Worm (Caenorhabditis elegans) whole organism, late embryonic: ENCODE data around the gene lgc-23.
A peak's percentile ranks its signal among the peaks of the same experiment; 100 is the strongest.

Experiments
- C08G9.2 ChIP-seq: sonication (generic microtip); optimal IDR thresholded peaks from 2 replicates; lab custom pipeline; 2016; ENCODE audit warnings: mild to moderate bottlenecking, missing genetic modification characterization, moderate library complexity, missing compliant biosample characterization
- F13H6.1 ChIP-seq: sonication (generic microtip); optimal IDR thresholded peaks from 2 replicates; lab custom pipeline; 2016; ENCODE audit warnings: missing genetic modification characterization, missing compliant biosample characterization
- K02D7.2 ChIP-seq: sonication (generic microtip); optimal IDR thresholded peaks from 2 replicates; lab custom pipeline; 2017; ENCODE audit warnings: mild to moderate bottlenecking, missing genetic modification characterization, missing compliant biosample characterization
- K09A11.1 ChIP-seq: sonication (generic microtip); optimal IDR thresholded peaks from 2 replicates; lab custom pipeline; 2017; ENCODE audit warnings: antibody characterized with exemption, mild to moderate bottlenecking, missing genetic modification characterization, missing compliant biosample characterization; ENCODE audit not compliant: insufficient read depth
- ahr-1 ChIP-seq: sonication (generic microtip); optimal IDR thresholded peaks from 2 replicates; lab custom pipeline; 2016; ENCODE audit warnings: missing genetic modification characterization, missing compliant biosample characterization
- ceh-14 ChIP-seq: sonication (generic microtip); optimal IDR thresholded peaks from 2 replicates; lab custom pipeline; 2016; ENCODE audit warnings: missing genotype, missing genetic modification characterization, missing compliant biosample characterization
- ceh-18 ChIP-seq: sonication (generic microtip); optimal IDR thresholded peaks from 2 replicates; lab custom pipeline; 2016; ENCODE audit warnings: missing genetic modification characterization, missing compliant biosample characterization
- ceh-2 ChIP-seq: sonication (generic microtip); optimal IDR thresholded peaks from 2 replicates; lab custom pipeline; 2016; ENCODE audit warnings: missing genotype, missing genetic modification characterization, missing compliant biosample characterization
- ceh-24 ChIP-seq: sonication (generic microtip); optimal IDR thresholded peaks from 2 replicates; lab custom pipeline; 2016; ENCODE audit warnings: mild to moderate bottlenecking, missing genetic modification characterization, missing compliant biosample characterization
- ceh-30 ChIP-seq: fragments of 150-350 bp; optimal IDR thresholded peaks from 2 replicates; lab custom pipeline; 2014; ENCODE audit warnings: missing biosample characterization, missing genetic modification characterization
- ceh-31 ChIP-seq: sonication (generic microtip); optimal IDR thresholded peaks from 2 replicates; lab custom pipeline; 2016; ENCODE audit warnings: missing genetic modification characterization, missing compliant biosample characterization
- ceh-45 ChIP-seq: fragments of 200-800 bp; sonication (Bioruptor generic); IDR thresholded peaks from 2 replicates; pipeline ENCODE4 v1.3.6; 2022; ENCODE audit warnings: missing genetic modification reagents, missing genetic modification characterization, missing compliant biosample characterization
- ceh-48 ChIP-seq: sonication (generic microtip); optimal IDR thresholded peaks from 2 replicates; lab custom pipeline; 2016; ENCODE audit warnings: missing genetic modification characterization, inconsistent platforms, missing compliant biosample characterization
- ceh-6 ChIP-seq: fragments of 200-800 bp; sonication (Bioruptor generic); optimal IDR thresholded peaks from 2 replicates; lab custom pipeline; 2018; ENCODE audit warnings: mild to moderate bottlenecking, missing genetic modification characterization, missing compliant biosample characterization
- che-1 ChIP-seq: sonication (generic microtip); optimal IDR thresholded peaks from 2 replicates; lab custom pipeline; 2016; ENCODE audit warnings: mild to moderate bottlenecking, missing genetic modification characterization, missing compliant biosample characterization
- dmd-4 ChIP-seq: sonication (generic microtip); optimal IDR thresholded peaks from 2 replicates; lab custom pipeline; 2016; ENCODE audit warnings: borderline replicate concordance, missing genetic modification characterization, missing compliant biosample characterization
- elt-2 ChIP-seq: sonication (generic microtip); optimal IDR thresholded peaks from 2 replicates; lab custom pipeline; 2016; ENCODE audit warnings: missing genetic modification reagents, missing genetic modification characterization, missing compliant biosample characterization
- fax-1 ChIP-seq: sonication (generic microtip); optimal IDR thresholded peaks from 2 replicates; lab custom pipeline; 2016; ENCODE audit warnings: missing genotype, missing genetic modification characterization, missing compliant biosample characterization
- fkh-6 ChIP-seq: sonication (generic microtip); optimal IDR thresholded peaks from 2 replicates; lab custom pipeline; 2016; ENCODE audit warnings: missing genetic modification characterization, missing compliant biosample characterization
- hlh-13 ChIP-seq: fragments of 200-800 bp; sonication (Bioruptor generic); optimal IDR thresholded peaks from 2 replicates; lab custom pipeline; 2018; ENCODE audit warnings: mild to moderate bottlenecking, missing genetic modification characterization, missing compliant biosample characterization
- hlh-6 ChIP-seq: sonication (generic microtip); optimal IDR thresholded peaks from 2 replicates; lab custom pipeline; 2016; ENCODE audit warnings: missing genotype, missing genetic modification characterization, missing compliant biosample characterization
- hlh-8 ChIP-seq: sonication (generic microtip); optimal IDR thresholded peaks from 2 replicates; lab custom pipeline; 2016; ENCODE audit warnings: missing genotype, missing genetic modification characterization, missing compliant biosample characterization
- lin-11 ChIP-seq: fragments of 200-800 bp; sonication (Bioruptor generic); optimal IDR thresholded peaks from 2 replicates; lab custom pipeline; 2018; ENCODE audit warnings: mild to moderate bottlenecking, missing genetic modification characterization, missing compliant biosample characterization
- madf-2 ChIP-seq: sonication (generic microtip); optimal IDR thresholded peaks from 2 replicates; lab custom pipeline; 2017; ENCODE audit warnings: missing genetic modification characterization, missing compliant biosample characterization
- mec-3 ChIP-seq: sonication (generic microtip); optimal IDR thresholded peaks from 2 replicates; lab custom pipeline; 2016; ENCODE audit warnings: borderline replicate concordance, missing genetic modification characterization, missing compliant biosample characterization
- nhr-11 ChIP-seq: fragments of 150-350 bp; optimal IDR thresholded peaks from 2 replicates; lab custom pipeline; 2014; ENCODE audit warnings: missing biosample characterization, missing genetic modification characterization
- nhr-232 ChIP-seq: sonication (generic microtip); optimal IDR thresholded peaks from 2 replicates; lab custom pipeline; 2016; ENCODE audit warnings: missing genetic modification characterization, missing compliant biosample characterization
- npax-4 ChIP-seq: sonication (generic microtip); optimal IDR thresholded peaks from 2 replicates; lab custom pipeline; 2016; ENCODE audit warnings: missing genetic modification characterization, missing compliant biosample characterization
- pat-9 ChIP-seq: fragments of 200-800 bp; sonication (Bioruptor generic); optimal IDR thresholded peaks from 2 replicates; lab custom pipeline; 2018; ENCODE audit warnings: mild to moderate bottlenecking, missing genetic modification characterization, moderate library complexity, missing compliant biosample characterization
- pha-2 ChIP-seq: sonication (generic microtip); optimal IDR thresholded peaks from 2 replicates; lab custom pipeline; 2017; ENCODE audit warnings: mild to moderate bottlenecking, missing genetic modification characterization, missing compliant biosample characterization
- pha-4 ChIP-seq: fragments of 150-350 bp; optimal IDR thresholded peaks from 2 replicates; lab custom pipeline; 2018; ENCODE audit warnings: missing biosample characterization, missing genetic modification reagents, missing genetic modification characterization
- sdc-2 ChIP-seq: sonication (generic microtip); optimal IDR thresholded peaks from 2 replicates; lab custom pipeline; 2016; ENCODE audit warnings: missing genotype, missing genetic modification characterization, missing compliant biosample characterization
- sox-2 ChIP-seq: fragments of 200-800 bp; sonication (Bioruptor generic); IDR thresholded peaks from 2 replicates; pipeline ENCODE4 v1.3.6; 2022; ENCODE audit warnings: missing genetic modification reagents, missing genetic modification characterization, missing compliant biosample characterization
- sox-4 ChIP-seq: sonication (generic microtip); optimal IDR thresholded peaks from 2 replicates; lab custom pipeline; 2017; ENCODE audit warnings: mild to moderate bottlenecking, missing genetic modification characterization, inconsistent platforms, missing compliant biosample characterization
- syd-9 ChIP-seq: sonication (generic microtip); optimal IDR thresholded peaks from 2 replicates; lab custom pipeline; 2016; ENCODE audit warnings: mild to moderate bottlenecking, missing genetic modification characterization, moderate library complexity, missing compliant biosample characterization
- tbx-2 ChIP-seq: sonication (generic microtip); optimal IDR thresholded peaks from 2 replicates; lab custom pipeline; 2016; ENCODE audit warnings: missing genetic modification characterization, missing compliant biosample characterization
- tbx-7 ChIP-seq: sonication (generic microtip); optimal IDR thresholded peaks from 2 replicates; lab custom pipeline; 2016; ENCODE audit warnings: missing genotype, missing genetic modification characterization, missing compliant biosample characterization
- ttx-3 ChIP-seq: sonication (generic microtip); optimal IDR thresholded peaks from 2 replicates; lab custom pipeline; 2016; ENCODE audit warnings: missing genetic modification reagents, missing genetic modification characterization, missing compliant biosample characterization
- unc-42 ChIP-seq: sonication (generic microtip); optimal IDR thresholded peaks from 2 replicates; lab custom pipeline; 2016; ENCODE audit warnings: missing genotype, missing genetic modification characterization, missing compliant biosample characterization
- unc-86 ChIP-seq: sonication (generic microtip); optimal IDR thresholded peaks from 2 replicates; lab custom pipeline; 2016; ENCODE audit warnings: missing genetic modification characterization, missing compliant biosample characterization

lgc-23 gene

ce11 chrX:12017908-12018479 is 47.0 kb upstream of the lgc-23 start, which contains the start of the genes nmat-1 and ucr-2.1 (continued):
- TF ChIP-seq unc-86 (no peak), pat-9 (tag; lab: Kevin White, UChicago) (no peak), npax-4 (tag; lab: Kevin White, UChicago) (no peak), sdc-2 (tag; lab: Kevin White, UChicago) (peak; percentile 33), nhr-232 (tag; lab: Kevin White, UChicago) (no peak), elt-2 (peak; percentile 31), ttx-3 (tag; lab: Kevin White, UChicago) (no peak), hlh-8 (tag; lab: Kevin White, UChicago) (no peak), ceh-45 (no peak), pha-4 (tag; lab: Kevin White, UChicago) (no peak), ceh-2 (tag; lab: Kevin White, UChicago) (no peak), madf-2 (tag; lab: Kevin White, UChicago) (no peak), ceh-30 (tag; lab: Kevin White, UChicago) (peak; percentile 36), K09A11.1 (tag; lab: Kevin White, UChicago) (no peak), ceh-24 (tag; lab: Kevin White, UChicago) (no peak), ahr-1 (no peak), hlh-13 (GFP tag; lab: Kevin White, UChicago) (no peak), che-1 (tag; lab: Kevin White, UChicago) (no peak), ceh-18 (tag; lab: Kevin White, UChicago) (no peak), C08G9.2 (tag; lab: Kevin White, UChicago) (peak; percentile 64), fkh-6 (tag; lab: Kevin White, UChicago) (no peak), hlh-6 (tag; lab: Kevin White, UChicago) (no peak), fax-1 (tag; lab: Kevin White, UChicago) (no peak), sox-2 (GFP tag; lab: Robert Waterston, UW) (no peak), F13H6.1 (tag; lab: Kevin White, UChicago) (no peak), mec-3 (tag; lab: Kevin White, UChicago) (no peak)

DNA sequence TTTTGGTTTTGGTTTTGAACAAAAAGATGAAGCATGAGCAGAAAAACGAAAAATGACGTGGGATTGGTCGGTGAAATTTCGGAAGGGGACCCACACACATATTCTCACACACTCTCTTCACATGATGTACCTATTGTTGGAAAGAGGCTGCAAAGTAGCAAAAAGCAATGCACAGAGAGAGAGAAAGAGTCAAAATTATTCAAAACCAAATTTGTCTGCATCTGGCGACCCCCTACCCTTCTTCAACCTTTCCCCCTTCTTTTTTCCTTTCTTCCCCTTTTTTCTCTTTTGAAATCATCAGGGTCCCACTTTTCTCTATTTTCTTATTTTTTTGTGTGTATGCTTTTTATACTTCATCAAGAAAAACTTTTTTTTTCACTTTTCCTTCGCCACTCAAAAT is 43.6 kb upstream of the lgc-23 start:
- no peak for TF ChIP-seq ceh-6 (GFP tag; lab: Kevin White, UChicago)
- no peak for TF ChIP-seq ceh-48 (tag; lab: Kevin White, UChicago)
- no peak for TF ChIP-seq ceh-14
- no peak for TF ChIP-seq tbx-7 (tag; lab: Kevin White, UChicago)
- TF ChIP-seq madf-2 (tag; lab: Kevin White, UChicago) = no peak
- TF ChIP-seq unc-42 (tag; lab: Kevin White, UChicago) = peak; percentile 57

DNA sequence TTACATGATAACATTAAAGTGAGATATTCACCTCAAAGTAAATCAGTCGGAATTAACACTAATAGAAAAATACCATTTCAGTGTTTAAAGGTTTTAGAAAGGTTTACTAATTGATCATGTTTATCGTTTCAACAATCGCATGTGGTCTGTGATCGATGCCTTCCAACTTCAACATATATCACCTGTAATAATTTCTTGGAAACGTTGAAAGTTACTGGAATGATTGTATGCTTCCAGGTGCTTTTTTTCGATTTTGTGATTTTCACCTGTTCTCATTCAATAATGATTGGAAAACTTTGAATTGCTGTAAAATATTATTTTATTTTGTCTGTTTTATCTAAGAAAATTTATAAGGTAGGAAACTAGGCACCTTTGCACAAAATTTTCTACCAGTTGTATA is 42.5 kb upstream of the lgc-23 start:
- TF ChIP-seq ttx-3 (tag; lab: Kevin White, UChicago) = no peak
- no peak for TF ChIP-seq hlh-6 (tag; lab: Kevin White, UChicago)
- no peak for TF ChIP-seq dmd-4 (tag; lab: Kevin White, UChicago)
- no peak for TF ChIP-seq syd-9 (tag; lab: Kevin White, UChicago)
- no peak for TF ChIP-seq pha-2 (tag; lab: Kevin White, UChicago)
- TF ChIP-seq nhr-11 = no peak
- TF ChIP-seq ceh-31 = no peak
- no peak for TF ChIP-seq pha-4 (tag; lab: Kevin White, UChicago)
- no peak for TF ChIP-seq fax-1 (tag; lab: Kevin White, UChicago)
- TF ChIP-seq sox-4 (tag; lab: Kevin White, UChicago) = no peak
- no peak for TF ChIP-seq K02D7.2 (tag; lab: Kevin White, UChicago)
- TF ChIP-seq ceh-2 (tag; lab: Kevin White, UChicago) = no peak
- no peak for TF ChIP-seq lin-11
- TF ChIP-seq ceh-48 (tag; lab: Kevin White, UChicago) = no peak
- no peak for TF ChIP-seq tbx-2 (tag; lab: Kevin White, UChicago)
- no peak for TF ChIP-seq ahr-1
- no peak for TF ChIP-seq unc-42 (tag; lab: Kevin White, UChicago)
- TF ChIP-seq, all 69 proteins: peak for 0
